Fruit fly (Drosophila melanogaster): Measurements from ENCODE around the gene nis.
A peak's percentile ranks its signal among the peaks of the same experiment; 100 is the strongest.

Gene nis

dm6 chr2L:1596693-1597092 lies 9.7 kb upstream of the nis start (continued):
- TF ChIP-seq gro (GFP tag; optimal IDR thresholded peaks at IDR 0.05) (no peak), ERR (GFP tag; optimal IDR thresholded peaks at IDR 0.05) (no peak), CG12236 (GFP tag; optimal IDR thresholded peaks at IDR 0.05) (no peak), Tbp (GFP tag; optimal IDR thresholded peaks at IDR 0.05) (no peak), ind (GFP tag; optimal IDR thresholded peaks at IDR 0.05) (no peak), CG6791 (GFP tag; IDR thresholded peaks at IDR 0.05; ENCODE audit: partially characterized antibody) (no peak), emc (GFP tag; optimal IDR thresholded peaks at IDR 0.05) (no peak), CG17186 (GFP tag; optimal IDR thresholded peaks at IDR 0.05) (no peak), B-H2 (GFP tag; optimal IDR thresholded peaks at IDR 0.05) (no peak), en (GFP tag; optimal IDR thresholded peaks at IDR 0.05) (no peak), dan (GFP tag; IDR thresholded peaks at IDR 0.05) (no peak), schlank (tag; optimal IDR thresholded peaks at IDR 0.05) (no peak), disco-r (GFP tag; optimal IDR thresholded peaks at IDR 0.05) (no peak), pros (GFP tag; optimal IDR thresholded peaks at IDR 0.05) (peak; percentile 60), Oaz (GFP tag; IDR thresholded peaks at IDR 0.05) (no peak), CG14860 (GFP tag; IDR thresholded peaks at IDR 0.05; ENCODE audit: partially characterized antibody) (no peak), Gsc (GFP tag; IDR thresholded peaks at IDR 0.05) (no peak), grn (GFP tag; optimal IDR thresholded peaks at IDR 0.05) (peak; percentile 71), tx (GFP tag; optimal IDR thresholded peaks at IDR 0.05) (no peak), Lpt (GFP tag; optimal IDR thresholded peaks at IDR 0.05) (no peak), CG3407 (GFP tag; optimal IDR thresholded peaks at IDR 0.05) (no peak), Xrp1 (GFP tag; IDR thresholded peaks at IDR 0.05) (no peak), tin (GFP tag; optimal IDR thresholded peaks at IDR 0.05) (no peak), ci (GFP tag; IDR thresholded peaks at IDR 0.05) (no peak), lab (GFP tag; optimal IDR thresholded peaks at IDR 0.05) (no peak), Nf-YB (GFP tag; optimal IDR thresholded peaks at IDR 0.05) (no peak), CG13296 (GFP tag; optimal IDR thresholded peaks at IDR 0.05) (no peak), D19A (tag; optimal IDR thresholded peaks at IDR 0.05) (no peak), CG9437 (GFP tag; optimal IDR thresholded peaks at IDR 0.05) (no peak), CG6254 (GFP tag; optimal IDR thresholded peaks at IDR 0.05) (no peak), Dfd (GFP tag; optimal IDR thresholded peaks at IDR 0.05) (no peak), ac (GFP tag; optimal IDR thresholded peaks at IDR 0.05) (no peak), B-H1 (GFP tag; IDR thresholded peaks at IDR 0.05) (no peak), Hr3 (GFP tag; optimal IDR thresholded peaks at IDR 0.05) (no peak), CG5953 (GFP tag; IDR thresholded peaks at IDR 0.05) (no peak), sens-2 (GFP tag; IDR thresholded peaks at IDR 0.05) (no peak), pfk (GFP tag; optimal IDR thresholded peaks at IDR 0.05) (no peak), seq (GFP tag; IDR thresholded peaks at IDR 0.05) (no peak), sob (GFP tag; IDR thresholded peaks at IDR 0.05) (0 out of 2 replicates have a peak, but pooled peaks have one; percentile 21), CG2129 (GFP tag; IDR thresholded peaks at IDR 0.05; ENCODE audit: partially characterized antibody) (no peak), CG11398 (GFP tag; optimal IDR thresholded peaks at IDR 0.05) (no peak), usp (GFP tag; optimal IDR thresholded peaks at IDR 0.05) (no peak), CG11085 (GFP tag; IDR thresholded peaks at IDR 0.05) (no peak), CG17612 (GFP tag; IDR thresholded peaks at IDR 0.05) (no peak), pho (GFP tag; optimal IDR thresholded peaks at IDR 0.05) (no peak), CG15011 (GFP tag; optimal IDR thresholded peaks at IDR 0.05) (no peak), Mrtf (GFP tag; IDR thresholded peaks at IDR 0.05) (no peak), Aef1 (GFP tag; IDR thresholded peaks at IDR 0.05) (no peak), Ada2b (GFP tag; IDR thresholded peaks at IDR 0.05) (no peak), CG17912 (GFP tag; optimal IDR thresholded peaks at IDR 0.05) (no peak), CG6683 (GFP tag; optimal IDR thresholded peaks at IDR 0.05) (no peak), CG10979 (tag; optimal IDR thresholded peaks at IDR 0.05) (no peak), az2 (GFP tag; optimal IDR thresholded peaks at IDR 0.05) (no peak), chm (GFP tag; IDR thresholded peaks at IDR 0.05) (no peak)
